Worm (Caenorhabditis elegans): ENCODE results near the gene gipc-2.

The gipc-2 gene

ce11 chrIV:10047108-10047507, 19.6 kb upstream of the gipc-2 start, which contains the start of gene T04B2.3:
TSS of gene T04B2.3 (plus strand) at chrIV:10047408.
- TF ChIP-seq pax-1 (tag; optimal IDR thresholded peaks at IDR 0.05) (no peak), unc-3 (GFP tag; conservative IDR thresholded peaks at IDR 0.05) (no peak), unc-3 (tag; optimal IDR thresholded peaks at IDR 0.05) (no peak), zip-5 (tag; optimal IDR thresholded peaks at IDR 0.05) (no peak), mec-3 (tag; optimal IDR thresholded peaks at IDR 0.05; ENCODE audit: borderline replicate concordance) (no peak), Y22D7AL.16 (tag; optimal IDR thresholded peaks at IDR 0.05) (no peak), fax-1 (tag; optimal IDR thresholded peaks at IDR 0.05) (no peak), odd-2 (tag; optimal IDR thresholded peaks at IDR 0.05) (no peak), ama-1 (optimal IDR thresholded peaks at IDR 0.05) (no peak)

- TF ChIP-seq syd-9 (tag; optimal IDR thresholded peaks at IDR 0.05) (no peak), fax-1 (tag; optimal IDR thresholded peaks at IDR 0.05) (no peak), tbx-7 (tag; optimal IDR thresholded peaks at IDR 0.05) (no peak), che-1 (tag; optimal IDR thresholded peaks at IDR 0.05) (no peak), Y22D7AL.16 (tag; optimal IDR thresholded peaks at IDR 0.05) (no peak), ceh-14 (tag; optimal IDR thresholded peaks at IDR 0.05) (no peak), zip-5 (tag; optimal IDR thresholded peaks at IDR 0.05) (no peak), pha-4 (tag; optimal IDR thresholded peaks at IDR 0.05) (no peak), ets-4 (tag; optimal IDR thresholded peaks at IDR 0.05) (no peak), ceh-19 (GFP tag; optimal IDR thresholded peaks at IDR 0.05) (no peak), fkh-10 (GFP tag; optimal IDR thresholded peaks at IDR 0.05) (no peak), pros-1 (tag; optimal IDR thresholded peaks at IDR 0.05) (no peak), sox-4 (tag; optimal IDR thresholded peaks at IDR 0.05) (no peak), ceh-31 (tag; optimal IDR thresholded peaks at IDR 0.05) (no peak), ceh-6 (GFP tag; optimal IDR thresholded peaks at IDR 0.05) (no peak)
These were observed 18.5 kb upstream of the gipc-2 start for ce11 chrIV:10046005-10046404.

DNA sequence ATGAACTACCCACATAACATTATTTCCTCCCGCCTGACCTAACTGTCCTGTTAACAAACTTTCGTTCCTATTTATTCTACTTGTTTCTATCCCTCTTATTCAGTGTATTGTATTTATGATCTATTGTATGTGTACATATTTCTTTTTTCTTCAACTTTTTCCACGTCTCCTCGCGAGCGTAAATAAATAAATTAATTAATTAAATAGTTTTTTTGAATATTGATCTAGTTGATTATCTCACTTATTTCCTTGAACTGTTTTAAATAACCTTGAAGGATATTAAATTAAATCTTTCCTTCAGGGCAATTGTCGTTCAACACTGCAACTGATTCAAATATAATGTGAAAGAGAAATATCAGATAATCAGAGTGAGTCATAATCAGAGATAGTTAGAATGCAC, 15.4 kb upstream of the gipc-2 start, which contains the start of gene frk-1:
Gene frk-1, plus strand, starts transcription at position 301 of the 400 bp plus-strand sequence.
- TF ChIP-seq sox-2 (GFP tag; IDR thresholded peaks at IDR 0.05) (no peak), Y22D7AL.16 (tag; optimal IDR thresholded peaks at IDR 0.05) (no peak), ahr-1 (tag; optimal IDR thresholded peaks at IDR 0.05) (no peak), nfya-1 (tag; optimal IDR thresholded peaks at IDR 0.05) (no peak), K09A11.1 (tag; optimal IDR thresholded peaks at IDR 0.05; ENCODE audit: insufficient read depth) (no peak), fkh-10 (GFP tag; optimal IDR thresholded peaks at IDR 0.05) (no peak), elt-2 (tag; optimal IDR thresholded peaks at IDR 0.05) (no peak), C38D4.7 (GFP tag; optimal IDR thresholded peaks at IDR 0.05) (no peak), ztf-16 (tag; optimal IDR thresholded peaks at IDR 0.05) (no peak), pag-3 (tag; optimal IDR thresholded peaks at IDR 0.05; ENCODE audit: borderline replicate concordance) (no peak), sox-4 (tag; optimal IDR thresholded peaks at IDR 0.05) (no peak), ceh-31 (tag; optimal IDR thresholded peaks at IDR 0.05) (no peak), ceh-6 (GFP tag; optimal IDR thresholded peaks at IDR 0.05) (no peak), C08G9.2 (tag; optimal IDR thresholded peaks at IDR 0.05) (no peak), dve-1 (tag; optimal IDR thresholded peaks at IDR 0.05) (no peak), ama-1 (optimal IDR thresholded peaks at IDR 0.05) (no peak), zip-5 (tag; optimal IDR thresholded peaks at IDR 0.05) (no peak)

DNA sequence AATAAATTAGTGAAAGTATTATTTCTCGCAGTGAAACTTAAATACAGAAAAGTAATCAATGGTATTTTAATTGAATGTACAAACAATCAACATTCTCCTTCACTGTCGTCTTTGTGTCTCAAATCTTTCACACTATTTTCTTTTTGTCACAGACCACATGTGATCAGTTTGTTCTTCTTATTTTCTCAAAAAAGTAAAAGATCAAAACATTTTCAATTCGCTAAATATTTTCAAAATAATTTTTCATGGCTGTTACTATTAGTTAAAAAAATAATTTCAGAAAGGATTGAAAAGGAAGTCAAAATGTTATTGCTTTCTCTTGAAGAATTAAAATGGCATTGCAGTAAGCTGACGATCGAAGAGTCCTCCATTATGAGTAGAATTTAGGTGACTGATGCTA, 13.3 kb upstream of the gipc-2 start, which contains the start of gene dhs-31:
Gene dhs-31, minus strand, starts transcription at position 101 of the 400 bp plus-strand sequence.
- no peak for TF ChIP-seq ttx-3 (tag; optimal IDR thresholded peaks at IDR 0.05)
- no peak for TF ChIP-seq unc-42 (tag; optimal IDR thresholded peaks at IDR 0.05)

DNA sequence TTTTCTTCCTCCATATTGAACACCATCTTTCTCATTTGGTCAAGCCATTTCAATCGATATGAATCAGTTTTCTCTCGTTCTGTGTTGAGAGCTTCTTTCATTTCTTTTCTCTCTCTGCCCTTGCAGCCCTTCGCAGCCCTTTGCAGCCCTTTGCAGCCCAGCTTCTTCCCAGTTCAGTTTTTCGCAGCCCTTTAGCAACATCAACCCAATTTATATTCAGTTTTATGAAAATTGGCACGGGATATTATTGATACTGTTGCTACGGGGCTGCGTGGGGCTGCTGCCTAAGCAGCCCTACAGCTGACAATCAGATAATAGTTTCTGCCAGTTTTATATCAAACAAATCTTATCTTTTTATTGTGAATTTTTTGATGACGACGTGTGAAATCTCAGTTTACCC, 9.5 kb upstream of the gipc-2 start, which contains the start of gene F44D12.10:
Gene F44D12.10, minus strand, starts transcription at position 101 of the 400 bp plus-strand sequence.
- TF ChIP-seq pax-1 (tag; optimal IDR thresholded peaks at IDR 0.05), result no peak
- no peak for TF ChIP-seq unc-42 (tag; optimal IDR thresholded peaks at IDR 0.05)
- no peak for TF ChIP-seq C08G9.2 (tag; optimal IDR thresholded peaks at IDR 0.05)
- TF ChIP-seq K02D7.2 (tag; optimal IDR thresholded peaks at IDR 0.05), result no peak
- no peak for TF ChIP-seq unc-3 (GFP tag; conservative IDR thresholded peaks at IDR 0.05)
- TF ChIP-seq unc-3 (tag; optimal IDR thresholded peaks at IDR 0.05), result no peak
- TF ChIP-seq pag-3 (tag; optimal IDR thresholded peaks at IDR 0.05; ENCODE audit: borderline replicate concordance), result no peak
- TF ChIP-seq odd-2 (tag; optimal IDR thresholded peaks at IDR 0.05), result no peak
- no peak for TF ChIP-seq ceh-24 (tag; optimal IDR thresholded peaks at IDR 0.05)
- TF ChIP-seq ceh-34 (tag; optimal IDR thresholded peaks at IDR 0.05), result no peak
- no peak for TF ChIP-seq ceh-9 (tag; optimal IDR thresholded peaks at IDR 0.05)
- no peak for TF ChIP-seq ceh-2 (tag; optimal IDR thresholded peaks at IDR 0.05)
- TF ChIP-seq hlh-15 (tag; optimal IDR thresholded peaks at IDR 0.05), result no peak
- TF ChIP-seq ceh-48 (tag; optimal IDR thresholded peaks at IDR 0.05), result no peak
- no peak for TF ChIP-seq madf-2 (tag; optimal IDR thresholded peaks at IDR 0.05)
- TF ChIP-seq tbx-2 (tag; optimal IDR thresholded peaks at IDR 0.05), result no peak
- TF ChIP-seq hlh-8 (tag; optimal IDR thresholded peaks at IDR 0.05), result no peak

Data from whole organism, late embryonic.